Worm (Caenorhabditis elegans) whole organism, young adult: ENCODE data around the gene K10H10.13.

Experiments
- B0035.1 ChIP-seq: sonication (generic microtip); optimal IDR thresholded peaks from 2 replicates; lab custom pipeline; 2016; ENCODE audit warnings: missing genetic modification characterization, mild to moderate bottlenecking, missing compliant biosample characterization, missing genotype, missing genetic modification reagents
- C06A6.2 ChIP-seq: fragments of 200-800 bp; sonication (Bioruptor generic); conservative IDR thresholded peaks from 2 replicates; pipeline ENCODE4 v1.3.6; 2022; ENCODE audit warnings: missing genetic modification characterization, missing compliant biosample characterization
- D2030.7 ChIP-seq: fragments of 200-800 bp; sonication (Bioruptor generic); IDR thresholded peaks from 2 replicates; pipeline ENCODE4 v1.3.6; 2022; ENCODE audit warnings: missing genetic modification reagents, missing genetic modification characterization, missing compliant biosample characterization
- F22D6.2 ChIP-seq: sonication (generic microtip); optimal IDR thresholded peaks from 2 replicates; lab custom pipeline; 2016; ENCODE audit warnings: mild to moderate bottlenecking, missing genetic modification characterization, missing compliant biosample characterization
- F23B12.7 ChIP-seq: sonication (generic microtip); optimal IDR thresholded peaks from 2 replicates; lab custom pipeline; 2017; ENCODE audit warnings: missing genetic modification characterization, mild to moderate bottlenecking, missing compliant biosample characterization, antibody characterized with exemption, moderate library complexity; ENCODE audit not compliant: insufficient read depth
- F33H1.4 ChIP-seq: fragments of 200-800 bp; sonication (Bioruptor generic); IDR thresholded peaks from 2 replicates; pipeline ENCODE4 v1.3.6; 2022; ENCODE audit warnings: missing genetic modification reagents, missing genetic modification characterization, missing compliant biosample characterization
- F37B4.10 ChIP-seq: fragments of 200-800 bp; sonication (Bioruptor generic); IDR thresholded peaks from 2 replicates; pipeline ENCODE4 v1.3.6; 2022; ENCODE audit warnings: missing genetic modification characterization, missing compliant biosample characterization
- F39B2.1 ChIP-seq: fragments of 200-800 bp; sonication (Bioruptor generic); IDR thresholded peaks from 2 replicates; pipeline ENCODE4 v1.3.6; 2022; ENCODE audit warnings: missing genetic modification reagents, missing genetic modification characterization, missing compliant biosample characterization
- F49E8.2 ChIP-seq: sonication (generic microtip); optimal IDR thresholded peaks from 3 replicates; lab custom pipeline; 2017; ENCODE audit warnings: missing genetic modification characterization, mild to moderate bottlenecking, missing compliant biosample characterization, antibody characterized with exemption, moderate library complexity; ENCODE audit not compliant: insufficient read depth
- F57C9.4 ChIP-seq: sonication (generic microtip); optimal IDR thresholded peaks from 2 replicates; lab custom pipeline; 2017; ENCODE audit warnings: mild to moderate bottlenecking, missing genetic modification characterization, missing compliant biosample characterization
- K11D2.4 ChIP-seq: fragments of 200-800 bp; sonication (Bioruptor generic); IDR thresholded peaks from 2 replicates; pipeline ENCODE4 v1.3.6; 2022; ENCODE audit warnings: missing genetic modification reagents, missing genetic modification characterization, missing compliant biosample characterization
- T07F8.4 ChIP-seq: sonication (generic microtip); optimal IDR thresholded peaks from 2 replicates; lab custom pipeline; 2016; ENCODE audit warnings: mild to moderate bottlenecking, missing genetic modification characterization, moderate library complexity, missing compliant biosample characterization
- Y53G8AR.9 ChIP-seq: fragments of 200-800 bp; sonication (Bioruptor generic); conservative IDR thresholded peaks from 2 replicates; pipeline ENCODE4 v1.3.6; 2022; ENCODE audit warnings: missing genetic modification reagents, missing genetic modification characterization, missing compliant biosample characterization
- Y67H2A.10 ChIP-seq: fragments of 200-800 bp; sonication (Bioruptor generic); conservative IDR thresholded peaks from 2 replicates; pipeline ENCODE4 v1.3.6; 2022; ENCODE audit warnings: missing genetic modification reagents, missing genetic modification characterization, missing compliant biosample characterization
- ama-1 ChIP-seq, 3 experiments: fragments of 150-350 bp in 1 of 3; sonication (generic microtip) in 2 of 3; optimal IDR thresholded peaks; 2 replicates each; lab custom pipeline; 2014 to 2018; ENCODE audit warnings: missing biosample characterization in 2 of 3, missing genetic modification characterization in 2 of 3, missing genetic modification reagents in 2 of 3
- cebp-2 ChIP-seq: fragments of 200-800 bp; sonication (Bioruptor generic); IDR thresholded peaks from 2 replicates; pipeline ENCODE4 v1.3.6; 2022; ENCODE audit warnings: missing genetic modification characterization, missing compliant biosample characterization
- ceh-91 ChIP-seq: fragments of 200-800 bp; sonication (Bioruptor generic); IDR thresholded peaks from 2 replicates; pipeline ENCODE4 v1.3.6; 2022; ENCODE audit warnings: missing genetic modification reagents, missing genetic modification characterization, missing compliant biosample characterization
- egl-18 ChIP-seq: fragments of 200-800 bp; sonication (Bioruptor generic); IDR thresholded peaks from 2 replicates; pipeline ENCODE4 v1.3.6; 2022; ENCODE audit warnings: missing genetic modification reagents, missing genetic modification characterization, missing compliant biosample characterization
- fkh-3 ChIP-seq: sonication (generic microtip); optimal IDR thresholded peaks from 2 replicates; lab custom pipeline; 2016; ENCODE audit warnings: mild to moderate bottlenecking, missing genetic modification characterization, missing compliant biosample characterization
- gei-17 ChIP-seq: fragments of 200-800 bp; sonication (Bioruptor generic); optimal IDR thresholded peaks from 2 replicates; lab custom pipeline; 2018; ENCODE audit warnings: mild to moderate bottlenecking, missing genetic modification characterization, missing compliant biosample characterization
- him-1 ChIP-seq: sonication (generic microtip); optimal IDR thresholded peaks from 2 replicates; lab custom pipeline; 2016; ENCODE audit warnings: missing genotype, missing genetic modification reagents, missing genetic modification characterization, missing compliant biosample characterization
- hlh-12 ChIP-seq: sonication (generic microtip); optimal IDR thresholded peaks from 2 replicates; lab custom pipeline; 2016; ENCODE audit warnings: missing genetic modification characterization, missing compliant biosample characterization
- hmg-1.2 ChIP-seq: fragments of 200-800 bp; sonication (Bioruptor generic); IDR thresholded peaks from 2 replicates; pipeline ENCODE4 v1.3.6; 2022; ENCODE audit warnings: missing genetic modification reagents, missing genetic modification characterization, missing compliant biosample characterization
- hrde-1 ChIP-seq: sonication (generic microtip); optimal IDR thresholded peaks from 2 replicates; lab custom pipeline; 2016; ENCODE audit warnings: missing genetic modification characterization, mild to moderate bottlenecking, missing compliant biosample characterization, moderate library complexity, missing genotype, missing genetic modification reagents, borderline replicate concordance
- lag-1 ChIP-seq: fragments of 200-800 bp; sonication (Bioruptor generic); IDR thresholded peaks from 2 replicates; pipeline ENCODE4 v1.3.6; 2022; ENCODE audit warnings: missing genetic modification reagents, missing genetic modification characterization, missing compliant biosample characterization
- let-526 ChIP-seq: fragments of 200-800 bp; sonication (Bioruptor generic); IDR thresholded peaks from 2 replicates; pipeline ENCODE4 v1.3.6; 2022; ENCODE audit warnings: missing genetic modification reagents, missing genetic modification characterization, missing compliant biosample characterization
- let-607 ChIP-seq, 2 experiments: fragments of 200-800 bp in 1 of 2; sonication (Bioruptor generic) in 1 of 2; sonication (generic microtip) in 1 of 2; optimal IDR thresholded peaks; 2 replicates each; lab custom pipeline; 2016 to 2018; ENCODE audit warnings: mild to moderate bottlenecking in 2 of 2, missing compliant biosample characterization in 2 of 2, missing genetic modification characterization in 2 of 2, moderate library complexity in 2 of 2, missing genotype in 1 of 2
- lin-26 ChIP-seq: fragments of 200-800 bp; sonication (Bioruptor generic); IDR thresholded peaks from 2 replicates; pipeline ENCODE4 v1.3.6; 2022; ENCODE audit warnings: missing genetic modification reagents, missing genetic modification characterization, missing compliant biosample characterization
- lin-35 ChIP-seq, 3 experiments: fragments of 150-350 bp in 2 of 3; sonication (generic microtip) in 1 of 3; optimal IDR thresholded peaks; 2 replicates each; lab custom pipeline; 2014 to 2018; ENCODE audit warnings: missing biosample characterization in 3 of 3, missing genetic modification characterization in 3 of 3, missing genetic modification reagents in 3 of 3
- lin-40 ChIP-seq: sonication (generic microtip); optimal IDR thresholded peaks from 2 replicates; lab custom pipeline; 2016; ENCODE audit warnings: missing genetic modification characterization, mild to moderate bottlenecking, missing compliant biosample characterization, missing genotype, missing genetic modification reagents
- lir-1 ChIP-seq: fragments of 200-800 bp; sonication (Bioruptor generic); conservative IDR thresholded peaks from 2 replicates; pipeline ENCODE4 v1.3.6; 2022; ENCODE audit warnings: missing genetic modification reagents, missing genetic modification characterization, missing compliant biosample characterization
- lsy-27 ChIP-seq: sonication (generic microtip); optimal IDR thresholded peaks from 2 replicates; lab custom pipeline; 2017; ENCODE audit warnings: missing genetic modification characterization, mild to moderate bottlenecking, missing compliant biosample characterization, antibody characterized with exemption, missing genotype, borderline replicate concordance; ENCODE audit not compliant: insufficient read depth
- madf-6 ChIP-seq: fragments of 200-800 bp; sonication (Bioruptor generic); IDR thresholded peaks from 2 replicates; pipeline ENCODE4 v1.3.6; 2022; ENCODE audit warnings: missing genetic modification reagents, missing genetic modification characterization, missing compliant biosample characterization
- mel-28 ChIP-seq: sonication (generic microtip); optimal IDR thresholded peaks from 2 replicates; lab custom pipeline; 2016; ENCODE audit warnings: borderline replicate concordance, mild to moderate bottlenecking, missing genetic modification characterization, missing compliant biosample characterization
- mxl-1 ChIP-seq: sonication (generic microtip); optimal IDR thresholded peaks from 2 replicates; lab custom pipeline; 2016; ENCODE audit warnings: missing genetic modification characterization, missing compliant biosample characterization
- nfyb-1 ChIP-seq: fragments of 200-800 bp; sonication (Bioruptor generic); IDR thresholded peaks from 2 replicates; pipeline ENCODE4 v1.3.6; 2022; ENCODE audit warnings: missing genetic modification reagents, missing genetic modification characterization, missing compliant biosample characterization
- nhr-179 ChIP-seq: sonication (generic microtip); optimal IDR thresholded peaks from 2 replicates; lab custom pipeline; 2016; ENCODE audit warnings: mild to moderate bottlenecking, missing genetic modification characterization, missing compliant biosample characterization
- nhr-90 ChIP-seq: sonication (generic microtip); optimal IDR thresholded peaks from 2 replicates; lab custom pipeline; 2016; ENCODE audit warnings: missing genotype, mild to moderate bottlenecking, missing genetic modification characterization, missing compliant biosample characterization
- pbrm-1 ChIP-seq: fragments of 200-800 bp; sonication (Bioruptor generic); IDR thresholded peaks from 2 replicates; pipeline ENCODE4 v1.3.6; 2022; ENCODE audit warnings: missing genetic modification reagents, missing genetic modification characterization, missing compliant biosample characterization
- rpc-1 ChIP-seq, 2 experiments: fragments of 150-350 bp in 1 of 2; sonication (generic microtip) in 1 of 2; optimal IDR thresholded peaks; 2 replicates each; lab custom pipeline; 2014 to 2018; ENCODE audit warnings: missing biosample characterization in 1 of 2, missing genetic modification characterization in 1 of 2, missing genetic modification reagents in 1 of 2, missing genotype in 1 of 2
- snpc-3.4 ChIP-seq: sonication (generic microtip); optimal IDR thresholded peaks from 2 replicates; lab custom pipeline; 2017; ENCODE audit warnings: missing genetic modification characterization, mild to moderate bottlenecking, missing compliant biosample characterization, antibody characterized with exemption, moderate library complexity, missing genotype, missing genetic modification reagents
- snpc-4 ChIP-seq, 5 experiments: fragments of 150-350 bp in 1 of 5; sonication (generic microtip) in 4 of 5; optimal IDR thresholded peaks; 2 replicates each; lab custom pipeline; 2014 to 2018; ENCODE audit warnings: missing genetic modification characterization in 5 of 5, missing biosample characterization in 3 of 5, antibody characterized with exemption in 2 of 5, mild to moderate bottlenecking in 2 of 5, missing compliant biosample characterization in 2 of 5, missing genotype in 2 of 5, moderate library complexity in 2 of 5, missing genetic modification reagents in 1 of 5
- somi-1 ChIP-seq: fragments of 200-800 bp; sonication (Bioruptor generic); optimal IDR thresholded peaks from 2 replicates; lab custom pipeline; 2018; ENCODE audit warnings: mild to moderate bottlenecking, missing genetic modification characterization, missing compliant biosample characterization
- sptf-2 ChIP-seq: fragments of 200-800 bp; sonication (Bioruptor generic); optimal IDR thresholded peaks from 2 replicates; lab custom pipeline; 2018; ENCODE audit warnings: mild to moderate bottlenecking, missing genetic modification characterization, missing compliant biosample characterization
- tlf-1 ChIP-seq: fragments of 200-800 bp; sonication (Bioruptor generic); optimal IDR thresholded peaks from 2 replicates; lab custom pipeline; 2018; ENCODE audit warnings: mild to moderate bottlenecking, missing genetic modification characterization, missing compliant biosample characterization
- unc-62 ChIP-seq: fragments of 150-350 bp; optimal IDR thresholded peaks from 2 replicates; lab custom pipeline; 2014; ENCODE audit warnings: missing biosample characterization, missing genetic modification reagents, missing genetic modification characterization

The K10H10.13 gene

DNA sequence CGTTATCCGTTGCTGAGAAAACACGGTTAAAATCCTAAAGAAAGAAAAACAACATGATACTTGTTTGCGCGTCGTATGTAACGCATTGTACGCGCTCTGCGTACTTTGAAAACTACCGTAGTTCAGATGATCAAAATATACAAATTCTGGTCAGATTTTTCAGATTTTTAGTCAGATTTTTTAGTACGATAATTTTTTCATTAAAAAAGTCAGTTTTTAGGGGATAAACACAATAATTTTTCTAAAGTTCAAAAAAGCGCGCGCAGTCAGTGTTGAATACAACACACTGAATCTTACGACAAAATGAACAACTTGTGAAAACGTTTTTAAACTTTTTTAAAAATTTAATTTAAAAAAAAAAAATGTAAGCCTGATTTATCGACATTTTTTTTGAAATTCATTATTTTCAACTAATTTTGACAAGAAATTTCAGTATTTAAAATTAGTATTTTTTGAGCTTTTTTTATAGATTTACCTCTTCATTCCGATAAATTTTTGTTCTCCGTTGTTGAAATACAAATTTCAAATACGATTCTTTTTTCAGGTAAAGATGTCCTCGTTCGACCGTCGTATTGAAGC, 12.6 kb upstream of the K10H10.13 start, which contains the start of gene pot-2:
Gene pot-2, plus strand, starts transcription at position 529 of the 579 bp plus-strand sequence.
- TF ChIP-seq F37B4.10 (GFP tag; lab: Robert Waterston, UW) = no peak
- TF ChIP-seq Y67H2A.10 = no peak
- no peak for TF ChIP-seq mxl-1 (tag; lab: Kevin White, UChicago)
- TF ChIP-seq cebp-2 (GFP tag; lab: Robert Waterston, UW) = no peak
- TF ChIP-seq B0035.1 (tag; lab: Kevin White, UChicago) = no peak
- no peak for TF ChIP-seq F23B12.7 (tag; lab: Kevin White, UChicago)
- TF ChIP-seq lin-35 (GFP tag; optimal IDR thresholded peaks at IDR 0.05; lab: Kevin White, UChicago) = no peak
- TF ChIP-seq hmg-1.2 = no peak
- TF ChIP-seq let-526 (GFP tag; lab: Robert Waterston, UW) = no peak
- no peak for TF ChIP-seq F57C9.4
- TF ChIP-seq snpc-4 (GFP tag; optimal IDR thresholded peaks at IDR 0.05; lab: Kevin White, UChicago) = no peak
- no peak for TF ChIP-seq snpc-4 (tag; optimal IDR thresholded peaks at IDR 0.05; lab: Kevin White, UChicago)
- no peak for TF ChIP-seq fkh-3
- no peak for TF ChIP-seq T07F8.4 (tag; lab: Kevin White, UChicago)
- TF ChIP-seq ceh-91 (GFP tag; lab: Robert Waterston, UW) = 0 out of 2 replicates have a peak, but pooled peaks have one; percentile 13
- TF ChIP-seq pbrm-1 (GFP tag; lab: Robert Waterston, UW) = no peak
- no peak for TF ChIP-seq snpc-3.4 (tag; lab: Kevin White, UChicago)
- TF ChIP-seq hrde-1 (tag; lab: Kevin White, UChicago) = no peak
- no peak for TF ChIP-seq K11D2.4 (GFP tag; lab: Robert Waterston, UW)
- no peak for TF ChIP-seq sptf-2 (GFP tag; lab: Kevin White, UChicago)
- TF ChIP-seq nfyb-1 (GFP tag; lab: Robert Waterston, UW) = no peak
- TF ChIP-seq F22D6.2 (tag; lab: Kevin White, UChicago) = no peak
- TF ChIP-seq hlh-12 (tag; lab: Kevin White, UChicago) = no peak
- TF ChIP-seq F49E8.2 (tag; lab: Kevin White, UChicago) = no peak
- no peak for TF ChIP-seq lin-40 (tag; lab: Kevin White, UChicago)
- TF ChIP-seq somi-1 (GFP tag; lab: Kevin White, UChicago) = no peak
- no peak for TF ChIP-seq mel-28
- TF ChIP-seq nhr-179 (tag; lab: Kevin White, UChicago) = no peak
- no peak for TF ChIP-seq egl-18
- TF ChIP-seq lag-1 (GFP tag; lab: Robert Waterston, UW) = no peak
- 0 out of 2 replicates have a peak, but pooled peaks have one; percentile 17 for TF ChIP-seq F33H1.4 (GFP tag; lab: Robert Waterston, UW)
- TF ChIP-seq tlf-1 = no peak
- TF ChIP-seq lin-26 (GFP tag; lab: Robert Waterston, UW) = no peak
- TF ChIP-seq Y53G8AR.9 (GFP tag; lab: Robert Waterston, UW) = no peak
- TF ChIP-seq unc-62 (GFP tag; lab: Kevin White, UChicago) = no peak
- no peak for TF ChIP-seq gei-17
- no peak for TF ChIP-seq rpc-1 (optimal IDR thresholded peaks at IDR 0.05; lab: Kevin White, UChicago)
- TF ChIP-seq rpc-1 (tag; optimal IDR thresholded peaks at IDR 0.05; lab: Kevin White, UChicago) = no peak
- no peak for TF ChIP-seq F39B2.1 (GFP tag; lab: Robert Waterston, UW)
- TF ChIP-seq D2030.7 (GFP tag; lab: Robert Waterston, UW) = peak; percentile 50; the same call in 1 of the 2 replicates
- no peak for TF ChIP-seq ama-1 (optimal IDR thresholded peaks at IDR 0.05; lab: Kevin White, UChicago)
- no peak for TF ChIP-seq ama-1 (GFP tag; optimal IDR thresholded peaks at IDR 0.05; lab: Kevin White, UChicago)
- TF ChIP-seq C06A6.2 (GFP tag; lab: Robert Waterston, UW) = no peak
- TF ChIP-seq lir-1 (GFP tag; lab: Robert Waterston, UW) = no peak
- no peak for TF ChIP-seq let-607 (tag; optimal IDR thresholded peaks at IDR 0.05; lab: Kevin White, UChicago)
- TF ChIP-seq madf-6 (GFP tag; lab: Robert Waterston, UW) = peak; percentile 80
- TF ChIP-seq nhr-90 (tag; lab: Kevin White, UChicago) = no peak
- TF ChIP-seq him-1 (tag; lab: Kevin White, UChicago) = no peak
- TF ChIP-seq lsy-27 (tag; lab: Kevin White, UChicago) = no peak
